Worm (Caenorhabditis elegans): ENCODE data around the gene nhr-280.

ce11 chrIII:94759-95330, 35.7 kb downstream of the nhr-280 start, which contains the start of gene pat-4:
- peak; percentile 1 for TF ChIP-seq elt-2 (tag; optimal IDR thresholded peaks at IDR 0.05)
- no peak for TF ChIP-seq lin-15B (tag; optimal IDR thresholded peaks at IDR 0.05)
- TF ChIP-seq R02D3.7 (tag; optimal IDR thresholded peaks at IDR 0.05), result no peak
- TF ChIP-seq unc-62 (GFP tag; optimal IDR thresholded peaks at IDR 0.05), result no peak
- no peak for TF ChIP-seq zag-1 (tag; optimal IDR thresholded peaks at IDR 0.05)
- no peak for TF ChIP-seq daf-12 (tag; optimal IDR thresholded peaks at IDR 0.05)
- no peak for TF ChIP-seq pqm-1 (tag; optimal IDR thresholded peaks at IDR 0.05)

Data from whole organism, L3 larva.